Worm (Caenorhabditis elegans) whole organism, mixed stage, embryonic: ENCODE results near the gene F35H10.10.

Experiments
- bed-3 ChIP-seq: fragments of 200-800 bp; sonication (Bioruptor generic); optimal IDR thresholded peaks from 3 replicates; lab custom pipeline; 2018; ENCODE audit warnings: mild to moderate bottlenecking, missing genetic modification characterization, moderate library complexity, missing compliant biosample characterization
- ceh-43 ChIP-seq: fragments of 200-800 bp; sonication (Bioruptor generic); optimal IDR thresholded peaks from 2 replicates; lab custom pipeline; 2018; ENCODE audit warnings: mild to moderate bottlenecking, missing genetic modification characterization, moderate library complexity, missing compliant biosample characterization
- ceh-83 ChIP-seq: fragments of 200-800 bp; sonication (Bioruptor generic); optimal IDR thresholded peaks from 2 replicates; lab custom pipeline; 2018; ENCODE audit warnings: mild to moderate bottlenecking, missing genetic modification characterization, missing compliant biosample characterization
- ces-1 ChIP-seq: fragments of 150-350 bp; optimal IDR thresholded peaks from 2 replicates; lab custom pipeline; 2014; ENCODE audit warnings: missing biosample characterization, missing genetic modification reagents, missing genetic modification characterization
- cnd-1 ChIP-seq: fragments of 200-800 bp; sonication (Bioruptor generic); optimal IDR thresholded peaks from 2 replicates; lab custom pipeline; 2018; ENCODE audit warnings: mild to moderate bottlenecking, missing genetic modification characterization, missing compliant biosample characterization
- elt-1 ChIP-seq: sonication (generic microtip); optimal IDR thresholded peaks from 2 replicates; lab custom pipeline; 2017; ENCODE audit warnings: missing genetic modification characterization, mild to moderate bottlenecking, missing compliant biosample characterization, antibody characterized with exemption, moderate library complexity, borderline replicate concordance; ENCODE audit not compliant: insufficient read depth
- elt-3 ChIP-seq: fragments of 150-350 bp; optimal IDR thresholded peaks from 2 replicates; lab custom pipeline; 2014; ENCODE audit warnings: missing biosample characterization, missing genetic modification characterization
- flh-1 ChIP-seq: fragments of 200-800 bp; sonication (Bioruptor generic); optimal IDR thresholded peaks from 2 replicates; lab custom pipeline; 2018; ENCODE audit warnings: mild to moderate bottlenecking, missing genetic modification characterization, moderate library complexity, missing compliant biosample characterization
- ham-2 ChIP-seq: fragments of 200-800 bp; sonication (Bioruptor generic); optimal IDR thresholded peaks from 2 replicates; lab custom pipeline; 2018; ENCODE audit warnings: mild to moderate bottlenecking, missing genetic modification characterization, missing compliant biosample characterization
- hlh-1 ChIP-seq: fragments of 150-350 bp; optimal IDR thresholded peaks from 2 replicates; lab custom pipeline; 2014; ENCODE audit warnings: missing biosample characterization, missing genetic modification reagents, missing genetic modification characterization
- lin-13 ChIP-seq: fragments of 150-350 bp; optimal IDR thresholded peaks from 2 replicates; lab custom pipeline; 2014; ENCODE audit warnings: missing biosample characterization, missing genetic modification characterization
- lin-32 ChIP-seq: fragments of 200-800 bp; sonication (Bioruptor generic); optimal IDR thresholded peaks from 2 replicates; lab custom pipeline; 2018; ENCODE audit warnings: mild to moderate bottlenecking, missing genetic modification characterization, missing compliant biosample characterization
- lsy-2 ChIP-seq: fragments of 150-350 bp; optimal IDR thresholded peaks from 2 replicates; lab custom pipeline; 2014; ENCODE audit warnings: missing biosample characterization, missing genetic modification characterization
- mep-1 ChIP-seq: fragments of 150-350 bp; optimal IDR thresholded peaks from 2 replicates; lab custom pipeline; 2017; ENCODE audit warnings: missing biosample characterization, missing genetic modification reagents, missing genetic modification characterization, inconsistent platforms
- nhr-237 ChIP-seq: fragments of 150-350 bp; optimal IDR thresholded peaks from 2 replicates; lab custom pipeline; 2014; ENCODE audit warnings: missing biosample characterization, missing genetic modification characterization
- nhr-28 ChIP-seq: fragments of 150-350 bp; optimal IDR thresholded peaks from 2 replicates; lab custom pipeline; 2014; ENCODE audit warnings: missing biosample characterization, missing genetic modification characterization
- nhr-76 ChIP-seq: sonication (generic microtip); optimal IDR thresholded peaks from 2 replicates; lab custom pipeline; 2017; ENCODE audit warnings: missing biosample characterization, missing genetic modification characterization
- pha-4 ChIP-seq: fragments of 150-350 bp; optimal IDR thresholded peaks from 2 replicates; lab custom pipeline; 2018; ENCODE audit warnings: missing biosample characterization, missing genetic modification reagents, missing genetic modification characterization
- sem-2 ChIP-seq: fragments of 200-800 bp; sonication (Bioruptor generic); optimal IDR thresholded peaks from 2 replicates; lab custom pipeline; 2018; ENCODE audit warnings: mild to moderate bottlenecking, missing genetic modification characterization, missing compliant biosample characterization
- snpc-4 ChIP-seq: fragments of 150-350 bp; optimal IDR thresholded peaks from 2 replicates; lab custom pipeline; 2014; ENCODE audit warnings: missing biosample characterization, missing genetic modification characterization
- sptf-1 ChIP-seq: sonication (generic microtip); optimal IDR thresholded peaks from 2 replicates; lab custom pipeline; 2017; ENCODE audit warnings: mild to moderate bottlenecking, missing genetic modification characterization, moderate library complexity, missing compliant biosample characterization
- tbx-8 ChIP-seq: fragments of 200-800 bp; sonication (Bioruptor generic); optimal IDR thresholded peaks from 2 replicates; lab custom pipeline; 2018; ENCODE audit warnings: mild to moderate bottlenecking, missing genetic modification characterization, moderate library complexity, missing compliant biosample characterization
- unc-120 ChIP-seq: sonication (generic microtip); optimal IDR thresholded peaks from 2 replicates; lab custom pipeline; 2017; ENCODE audit warnings: missing genetic modification characterization, missing compliant biosample characterization; ENCODE audit not compliant: poor library complexity, severe bottlenecking
- unc-39 ChIP-seq: fragments of 150-350 bp; optimal IDR thresholded peaks from 2 replicates; lab custom pipeline; 2014; ENCODE audit warnings: missing biosample characterization, missing genetic modification characterization
- ztf-11 ChIP-seq: fragments of 150-350 bp; optimal IDR thresholded peaks from 2 replicates; lab custom pipeline; 2014; ENCODE audit warnings: missing biosample characterization, missing genetic modification characterization

Gene F35H10.10

DNA sequence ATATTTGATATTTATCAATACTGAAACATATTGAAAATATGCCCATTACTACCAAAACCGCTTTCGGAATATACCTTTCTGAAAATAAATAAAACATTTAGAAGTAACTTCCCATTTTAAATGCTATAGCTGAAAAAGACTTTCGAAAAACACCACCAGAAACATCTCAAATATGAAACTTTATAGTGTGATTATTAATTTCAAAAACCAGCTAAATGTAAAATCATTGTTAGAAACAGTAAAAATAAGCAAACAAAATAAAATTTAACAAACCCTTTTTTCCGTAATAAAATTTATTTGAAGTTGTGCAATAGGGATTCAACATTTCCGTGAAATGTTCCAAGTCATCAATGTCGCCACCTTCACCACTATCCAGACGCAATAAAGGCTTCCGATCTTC, 44.7 kb downstream of the F35H10.10 start, which contains the start of the genes K07H8.5 and K07H8.8:
Gene K07H8.5, plus strand, starts transcription at position 301 of the 400 bp plus-strand sequence.
Gene K07H8.8, minus strand, starts transcription at position 389 of the 400 bp plus-strand sequence.
- TF ChIP-seq elt-1 (tag; lab: Kevin White, UChicago) (no peak), ceh-83 (GFP tag; lab: Kevin White, UChicago) (no peak), lsy-2 (tag; lab: Kevin White, UChicago) (no peak), snpc-4 (no peak), ham-2 (no peak), nhr-28 (no peak), mep-1 (tag; lab: Kevin White, UChicago) (no peak)
- TF ChIP-seq, all 35 proteins: peak for 0

DNA sequence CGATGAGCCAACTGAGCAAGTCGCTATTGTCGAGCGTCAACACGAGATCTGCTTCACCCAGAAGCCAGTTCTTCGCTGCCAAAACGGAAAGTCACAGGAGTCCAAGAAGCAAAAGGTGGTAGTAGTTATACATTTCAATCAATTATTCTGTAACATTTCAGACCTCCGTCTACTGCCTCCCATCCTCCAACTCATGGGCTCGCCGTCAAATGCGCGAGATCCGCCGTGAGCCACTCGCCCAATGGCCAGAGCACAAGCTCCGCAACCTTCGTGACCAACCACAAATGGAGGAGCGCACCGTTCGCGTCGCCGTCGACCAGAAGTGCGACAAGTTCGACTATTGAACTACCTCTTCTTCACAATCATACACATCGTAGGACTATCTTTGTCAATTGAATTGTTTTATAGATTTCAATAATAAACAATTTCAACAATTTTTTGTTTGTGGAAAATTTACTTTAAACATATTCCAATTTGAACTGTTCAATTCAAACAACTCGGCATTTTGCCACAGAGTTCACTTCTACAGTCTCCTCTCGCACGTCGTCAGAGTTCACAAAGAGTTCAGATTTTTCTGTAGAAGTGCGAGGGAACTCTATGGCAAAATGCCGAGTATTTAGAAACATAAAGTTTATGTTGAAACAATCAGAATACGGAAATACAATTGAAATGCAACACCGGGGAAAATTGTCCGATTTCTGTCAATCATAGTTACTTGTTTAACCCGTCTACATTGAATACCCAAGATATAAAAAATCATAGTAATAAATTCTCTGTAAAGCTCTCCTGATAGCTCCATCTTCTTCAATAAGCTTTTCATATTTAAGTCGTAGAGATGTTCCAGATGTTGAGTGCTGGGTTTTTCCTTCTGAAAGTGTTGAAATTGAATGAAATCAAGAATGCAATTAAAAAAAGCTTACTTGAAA, 46.5 kb downstream of the F35H10.10 start:
- TF ChIP-seq hlh-1 (tag; lab: Kevin White, UChicago) (no peak), ztf-11 (tag; lab: Kevin White, UChicago) (no peak), unc-120 (tag; lab: Kevin White, UChicago) (no peak), nhr-237 (tag; lab: Kevin White, UChicago) (no peak)

DNA sequence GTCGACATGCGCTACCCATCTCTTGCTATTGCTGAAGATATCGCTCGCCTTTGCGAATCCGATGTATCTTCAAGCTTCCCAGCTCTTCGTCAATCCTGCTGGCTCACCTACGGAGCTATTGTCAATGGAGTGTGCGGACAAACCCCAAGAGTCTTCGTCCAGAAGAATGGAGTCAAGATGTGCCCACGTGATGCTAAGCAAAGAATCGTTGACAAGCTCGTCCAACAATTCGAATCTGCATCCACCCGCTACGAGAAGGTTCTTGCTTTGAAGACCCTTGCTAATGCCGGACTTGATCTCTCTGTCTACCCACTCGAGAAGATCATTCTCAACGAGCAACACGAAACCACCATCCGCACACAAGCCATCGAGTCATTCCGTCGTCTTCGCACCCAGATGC, 50.1 kb downstream of the F35H10.10 start:
- TF ChIP-seq sem-2: no peak
- no peak for TF ChIP-seq snpc-4
- no peak for TF ChIP-seq nhr-76
- no peak for TF ChIP-seq sptf-1 (tag; lab: Kevin White, UChicago)
- TF ChIP-seq tbx-8 (GFP tag; lab: Kevin White, UChicago): no peak
- TF ChIP-seq pha-4 (tag; lab: Kevin White, UChicago): no peak
- TF ChIP-seq elt-3 (tag; lab: Kevin White, UChicago): no peak
- no peak for TF ChIP-seq flh-1 (GFP tag; lab: Kevin White, UChicago)
- TF ChIP-seq lin-32 (GFP tag; lab: Kevin White, UChicago): no peak
- TF ChIP-seq ces-1 (GFP tag; lab: Kevin White, UChicago): no peak
- no peak for TF ChIP-seq ceh-43 (GFP tag; lab: Kevin White, UChicago)

- no peak for TF ChIP-seq ztf-11 (tag; lab: Kevin White, UChicago)
- no peak for TF ChIP-seq lin-13 (tag; lab: Kevin White, UChicago)
- TF ChIP-seq elt-3 (tag; lab: Kevin White, UChicago): no peak
- no peak for TF ChIP-seq nhr-28
- no peak for TF ChIP-seq unc-39
- TF ChIP-seq elt-1 (tag; lab: Kevin White, UChicago): no peak
- no peak for TF ChIP-seq cnd-1 (tag; lab: Kevin White, UChicago)
These were observed 51.7 kb downstream of the F35H10.10 start, which contains the start of gene vit-6 for ce11 chrIV:8260848-8261638. Gene vit-6, plus strand, starts transcription at chrIV:8261157.

ce11 chrIV:8259904-8260303, 52.8 kb downstream of the F35H10.10 start, which contains the start of gene K07H8.7:
Gene K07H8.7, minus strand, starts transcription at chrIV:8260004.
- TF ChIP-seq ham-2: no peak
- TF ChIP-seq flh-1 (GFP tag; lab: Kevin White, UChicago): no peak
- no peak for TF ChIP-seq bed-3 (GFP tag; lab: Kevin White, UChicago)
- no peak for TF ChIP-seq ces-1 (GFP tag; lab: Kevin White, UChicago)
- TF ChIP-seq lsy-2 (tag; lab: Kevin White, UChicago): no peak
- TF ChIP-seq elt-1 (tag; lab: Kevin White, UChicago): no peak
